In genomic region chr2L:5302284-5302683, dm6 we compare ENCODE assay signal across 5 fruit fly cellular contexts.
TF ChIP-seq lines count a peak whose summit lies in the region.

No protein-coding gene starts in this region.

- TF ChIP-seq CTCF in whole organism, embryonic (GFP tag; optimal IDR thresholded peaks at IDR 0.05; lab: Kevin White, UChicago), result no peak

TF ChIP-seq in whole organism, 6 proteins besides CTCF, POLR2A, EP300 and RAD21:
- TF ChIP-seq pan (optimal IDR thresholded peaks at IDR 0.05; lab: Kevin White, UChicago) (peak; percentile 53), CG8478 (optimal IDR thresholded peaks at IDR 0.05; lab: Kevin White, UChicago) (no peak)
TF ChIP-seq in whole organism: peak in this region for 1.

TF ChIP-seq in whole organism, adult, 20 proteins besides CTCF, POLR2A, EP300 and RAD21:
- TF ChIP-seq Hr96 (GFP tag; optimal IDR thresholded peaks at IDR 0.05; lab: Kevin White, UChicago), result peak; percentile 57
- TF ChIP-seq ovo (GFP tag; optimal IDR thresholded peaks at IDR 0.05; lab: Kevin White, UChicago), result peak; percentile 61
- peak; percentile 46 for TF ChIP-seq toe (GFP tag; optimal IDR thresholded peaks at IDR 0.05; lab: Kevin White, UChicago)
- peak; percentile 58 for TF ChIP-seq CG12768 (GFP tag; optimal IDR thresholded peaks at IDR 0.05; lab: Kevin White, UChicago)
- peak; percentile 38 for TF ChIP-seq bab1 (GFP tag; optimal IDR thresholded peaks at IDR 0.05; lab: Kevin White, UChicago)
- TF ChIP-seq Clk (GFP tag; optimal IDR thresholded peaks at IDR 0.05; lab: Kevin White, UChicago), result no peak
- TF ChIP-seq tj (GFP tag; optimal IDR thresholded peaks at IDR 0.05; lab: Kevin White, UChicago), result no peak
- peak; percentile 1 for TF ChIP-seq CG1620 (GFP tag; optimal IDR thresholded peaks at IDR 0.05; lab: Kevin White, UChicago)
- peak; percentile 71 for TF ChIP-seq CG7101 (tag; optimal IDR thresholded peaks at IDR 0.05; lab: Kevin White, UChicago)
- peak; percentile 8 for TF ChIP-seq Crg-1 (GFP tag; optimal IDR thresholded peaks at IDR 0.05; lab: Kevin White, UChicago)
- peak; percentile 29 for TF ChIP-seq CG11617 (GFP tag; optimal IDR thresholded peaks at IDR 0.05; lab: Kevin White, UChicago)
- TF ChIP-seq CG14711 (tag; optimal IDR thresholded peaks at IDR 0.05; lab: Kevin White, UChicago), result peak; percentile 65
- TF ChIP-seq CG33017 (tag; optimal IDR thresholded peaks at IDR 0.05; lab: Kevin White, UChicago), result peak; percentile 67
- peak in 1 of 2 experiments; percentile 21 for TF ChIP-seq cnc (optimal IDR thresholded peaks at IDR 0.05; lab: Kevin White, UChicago)
- TF ChIP-seq CG5204 (GFP tag; optimal IDR thresholded peaks at IDR 0.05; lab: Kevin White, UChicago), result peak; percentile 77
- TF ChIP-seq Mnt (GFP tag; optimal IDR thresholded peaks at IDR 0.05; lab: Kevin White, UChicago), result no peak
- peak; percentile 66 for TF ChIP-seq CG7045 (GFP tag; optimal IDR thresholded peaks at IDR 0.05; lab: Kevin White, UChicago)
- TF ChIP-seq kay (GFP tag; lab: Kevin White, UChicago; ENCODE audit: borderline replicate concordance), result no peak
- TF ChIP-seq pad (GFP tag; optimal IDR thresholded peaks at IDR 0.05; lab: Kevin White, UChicago), result no peak
- TF ChIP-seq cic (GFP tag; optimal IDR thresholded peaks at IDR 0.05; lab: Kevin White, UChicago), result no peak
TF ChIP-seq in whole organism, adult: peak in this region for 14.

TF ChIP-seq in whole organism, embryonic, 481 proteins besides CTCF, POLR2A, EP300 and RAD21:
- TF ChIP-seq sens (GFP tag; lab: Kevin White, UChicago), result peak; percentile 72
- peak; percentile 27; the same call in 2 of the 3 replicates for TF ChIP-seq row (GFP tag; IDR thresholded peaks at IDR 0.05; lab: Robert Waterston, UW)
- no peak for TF ChIP-seq pita (GFP tag; optimal IDR thresholded peaks at IDR 0.05; lab: Kevin White, UChicago)
- TF ChIP-seq fru (optimal IDR thresholded peaks at IDR 0.05; lab: Kevin White, UChicago), result no peak
- TF ChIP-seq CG11093 (GFP tag; IDR thresholded peaks at IDR 0.05; lab: Robert Waterston, UW), result no peak
- TF ChIP-seq CG15073 (GFP tag; optimal IDR thresholded peaks at IDR 0.05; lab: Kevin White, UChicago), result no peak
- peak in 1 of 2 experiments; percentile 3 for TF ChIP-seq bsh (GFP tag; optimal IDR thresholded peaks at IDR 0.05; lab: Kevin White, UChicago)
- TF ChIP-seq Pdp1 (GFP tag; optimal IDR thresholded peaks at IDR 0.05; lab: Kevin White, UChicago), result peak in 1 of 2 experiments; percentile 64
- no peak for TF ChIP-seq CG13624 (GFP tag; optimal IDR thresholded peaks at IDR 0.05; lab: Kevin White, UChicago)
- no peak for TF ChIP-seq Six4 (GFP tag; optimal IDR thresholded peaks at IDR 0.05; lab: Kevin White, UChicago)
- TF ChIP-seq CG8944 (GFP tag; optimal IDR thresholded peaks at IDR 0.05; lab: Kevin White, UChicago), result no peak
- no peak for TF ChIP-seq Fer3 (tag; optimal IDR thresholded peaks at IDR 0.05; lab: Kevin White, UChicago)
- peak; percentile 27 for TF ChIP-seq Sox102F (GFP tag; optimal IDR thresholded peaks at IDR 0.05; lab: Kevin White, UChicago)
- peak; percentile 17; the same call in 1 of the 2 replicates for TF ChIP-seq Ptx1 (GFP tag; IDR thresholded peaks at IDR 0.05; lab: Robert Waterston, UW)
- no peak for TF ChIP-seq knrl (GFP tag; IDR thresholded peaks at IDR 0.05; lab: Robert Waterston, UW; ENCODE audit: partially characterized antibody)
- no peak for TF ChIP-seq CG4820 (GFP tag; optimal IDR thresholded peaks at IDR 0.05; lab: Kevin White, UChicago)
- TF ChIP-seq CG11504 (tag; optimal IDR thresholded peaks at IDR 0.05; lab: Kevin White, UChicago), result peak; percentile 5
- TF ChIP-seq onecut (GFP tag; IDR thresholded peaks at IDR 0.05; lab: Robert Waterston, UW), result no peak
- TF ChIP-seq ken (GFP tag; IDR thresholded peaks at IDR 0.05; lab: Robert Waterston, UW), result 0 out of 3 replicates have a peak, but pooled peaks have one; percentile 14
- TF ChIP-seq dmrt99B (tag; optimal IDR thresholded peaks at IDR 0.05; lab: Kevin White, UChicago), result peak; percentile 24
- TF ChIP-seq Oli (tag; optimal IDR thresholded peaks at IDR 0.05; lab: Kevin White, UChicago), result peak; percentile 22
- TF ChIP-seq gem (tag; optimal IDR thresholded peaks at IDR 0.05; lab: Kevin White, UChicago), result peak; percentile 28

TF ChIP-seq in whole organism, prepupa, 60 proteins besides CTCF, POLR2A, EP300 and RAD21 (continues in another document):
- TF ChIP-seq CG6854 (GFP tag; optimal IDR thresholded peaks at IDR 0.05; lab: Kevin White, UChicago) (no peak), Eip75B (GFP tag; optimal IDR thresholded peaks at IDR 0.05; lab: Kevin White, UChicago) (no peak), Gug (GFP tag; IDR thresholded peaks at IDR 0.05; lab: Robert Waterston, UW) (no peak; the same call in 1 of the 2 replicates), CG3032 (tag; optimal IDR thresholded peaks at IDR 0.05; lab: Kevin White, UChicago) (peak; percentile 5), Sox14 (GFP tag; optimal IDR thresholded peaks at IDR 0.05; lab: Kevin White, UChicago) (peak; percentile 45), acj6 (GFP tag; optimal IDR thresholded peaks at IDR 0.05; lab: Kevin White, UChicago) (peak; percentile 12), Sox15 (GFP tag; optimal IDR thresholded peaks at IDR 0.05; lab: Kevin White, UChicago) (no peak), CG6792 (GFP tag; optimal IDR thresholded peaks at IDR 0.05; lab: Kevin White, UChicago) (peak; percentile 16), Hr4 (GFP tag; optimal IDR thresholded peaks at IDR 0.05; lab: Kevin White, UChicago) (peak; percentile 29), CG7368 (GFP tag; optimal IDR thresholded peaks at IDR 0.05; lab: Kevin White, UChicago) (no peak), pdm3 (GFP tag; optimal IDR thresholded peaks at IDR 0.05; lab: Kevin White, UChicago) (peak; percentile 30), eg (GFP tag; IDR thresholded peaks at IDR 0.05; lab: Robert Waterston, UW) (peak; percentile 16; the same call in 2 of the 3 replicates), CG31627 (GFP tag; optimal IDR thresholded peaks at IDR 0.05; lab: Kevin White, UChicago) (peak; percentile 15), CG11762 (GFP tag; optimal IDR thresholded peaks at IDR 0.05; lab: Kevin White, UChicago; ENCODE audit: insufficient read depth) (no peak), Met (GFP tag; optimal IDR thresholded peaks at IDR 0.05; lab: Kevin White, UChicago) (no peak), ss (GFP tag; optimal IDR thresholded peaks at IDR 0.05; lab: Kevin White, UChicago) (no peak), svp (GFP tag; lab: Kevin White, UChicago) (peak; percentile 68), vri (GFP tag; optimal IDR thresholded peaks at IDR 0.05; lab: Kevin White, UChicago) (no peak), achi (GFP tag; optimal IDR thresholded peaks at IDR 0.05; lab: Kevin White, UChicago) (no peak), Eip78C (GFP tag; lab: Kevin White, UChicago) (peak; percentile 63), CG8119 (GFP tag; IDR thresholded peaks at IDR 0.05; lab: Robert Waterston, UW) (no peak), OdsH (GFP tag; optimal IDR thresholded peaks at IDR 0.05; lab: Kevin White, UChicago) (peak; percentile 49), CG32006 (GFP tag; optimal IDR thresholded peaks at IDR 0.05; lab: Kevin White, UChicago) (peak; percentile 56), Ets96B (tag; optimal IDR thresholded peaks at IDR 0.05; lab: Kevin White, UChicago) (peak; percentile 25), topi (GFP tag; optimal IDR thresholded peaks at IDR 0.05; lab: Kevin White, UChicago) (peak; percentile 24), dac (GFP tag; optimal IDR thresholded peaks at IDR 0.05; lab: Kevin White, UChicago) (no peak), CG10669 (GFP tag; optimal IDR thresholded peaks at IDR 0.05; lab: Kevin White, UChicago) (peak; percentile 10)

TF ChIP-seq in whole organism, pupa, 21 proteins besides CTCF, POLR2A, EP300 and RAD21:
- TF ChIP-seq CG12605 (GFP tag; IDR thresholded peaks at IDR 0.05; lab: Robert Waterston, UW) (no peak), CG34367 (tag; optimal IDR thresholded peaks at IDR 0.05; lab: Kevin White, UChicago) (no peak), CG15710 (tag; optimal IDR thresholded peaks at IDR 0.05; lab: Kevin White, UChicago) (peak; percentile 37), CG9948 (tag; optimal IDR thresholded peaks at IDR 0.05; lab: Kevin White, UChicago) (peak; percentile 3), rn (GFP tag; IDR thresholded peaks at IDR 0.05; lab: Robert Waterston, UW) (no peak), CG4496 (GFP tag; IDR thresholded peaks at IDR 0.05; lab: Robert Waterston, UW) (no peak), fd96Ca (GFP tag; IDR thresholded peaks at IDR 0.05; lab: Robert Waterston, UW) (no peak), Ets98B (GFP tag; IDR thresholded peaks at IDR 0.05; lab: Robert Waterston, UW) (no peak; the same call in 1 of the 2 replicates), CG8301 (tag; optimal IDR thresholded peaks at IDR 0.05; lab: Kevin White, UChicago) (no peak), gl (tag; optimal IDR thresholded peaks at IDR 0.05; lab: Kevin White, UChicago) (no peak), D1 (tag; optimal IDR thresholded peaks at IDR 0.05; lab: Kevin White, UChicago) (no peak), CG13204 (GFP tag; optimal IDR thresholded peaks at IDR 0.05; lab: Kevin White, UChicago) (no peak), Pif1B (GFP tag; optimal IDR thresholded peaks at IDR 0.05; lab: Kevin White, UChicago) (peak; percentile 5), CG10348 (GFP tag; IDR thresholded peaks at IDR 0.05; lab: Robert Waterston, UW) (no peak), EcR (GFP tag; optimal IDR thresholded peaks at IDR 0.05; lab: Kevin White, UChicago) (no peak), Snoo (tag; optimal IDR thresholded peaks at IDR 0.05; lab: Kevin White, UChicago) (no peak), CG17806 (tag; optimal IDR thresholded peaks at IDR 0.05; lab: Kevin White, UChicago) (no peak), CG14655 (GFP tag; optimal IDR thresholded peaks at IDR 0.05; lab: Kevin White, UChicago) (peak; percentile 3), Pif1A (GFP tag; optimal IDR thresholded peaks at IDR 0.05; lab: Kevin White, UChicago) (peak; percentile 37), CG8159 (tag; optimal IDR thresholded peaks at IDR 0.05; lab: Kevin White, UChicago) (peak; percentile 38), CG32121 (GFP tag; IDR thresholded peaks at IDR 0.05; lab: Robert Waterston, UW) (no peak)
